Fruit fly (Drosophila melanogaster): ENCODE data around the gene tim.

tim gene

dm6 chr2L:3483672-3484071, 24.2 kb downstream of the tim start:
- TF ChIP-seq psq (GFP tag; optimal IDR thresholded peaks at IDR 0.05): no peak
- no peak for TF ChIP-seq Vsx2 (GFP tag; optimal IDR thresholded peaks at IDR 0.05; ENCODE audit: partially characterized antibody)
- no peak for TF ChIP-seq Hr83 (GFP tag; optimal IDR thresholded peaks at IDR 0.05; ENCODE audit: poor library complexity, severe bottlenecking)
- no peak for TF ChIP-seq Abd-B (GFP tag; optimal IDR thresholded peaks at IDR 0.05)
- TF ChIP-seq ey (GFP tag; optimal IDR thresholded peaks at IDR 0.05): no peak
- no peak for TF ChIP-seq brk (GFP tag; optimal IDR thresholded peaks at IDR 0.05)
- TF ChIP-seq br (GFP tag; optimal IDR thresholded peaks at IDR 0.05): no peak
- TF ChIP-seq Hr78 (GFP tag; optimal IDR thresholded peaks at IDR 0.05): no peak
- no peak for TF ChIP-seq Mio (GFP tag; optimal IDR thresholded peaks at IDR 0.05)
- no peak for TF ChIP-seq woc (GFP tag; optimal IDR thresholded peaks at IDR 0.05)
- TF ChIP-seq dmrt93B (GFP tag; optimal IDR thresholded peaks at IDR 0.05): no peak
- TF ChIP-seq Dfd (GFP tag; optimal IDR thresholded peaks at IDR 0.05): no peak
- no peak for TF ChIP-seq CrebA (GFP tag; optimal IDR thresholded peaks at IDR 0.05; ENCODE audit: borderline replicate concordance)
- no peak for TF ChIP-seq rgr (GFP tag; optimal IDR thresholded peaks at IDR 0.05)
- TF ChIP-seq CG9705 (GFP tag; optimal IDR thresholded peaks at IDR 0.05): no peak
- TF ChIP-seq N (GFP tag; optimal IDR thresholded peaks at IDR 0.05): no peak
- TF ChIP-seq h (GFP tag; optimal IDR thresholded peaks at IDR 0.05): no peak

dm6 chr2L:3482712-3483111, 25.2 kb downstream of the tim start:
- TF ChIP-seq lola (GFP tag; optimal IDR thresholded peaks at IDR 0.05) (no peak), sage (GFP tag; optimal IDR thresholded peaks at IDR 0.05) (no peak), Hr78 (GFP tag; optimal IDR thresholded peaks at IDR 0.05) (no peak), h (GFP tag; optimal IDR thresholded peaks at IDR 0.05) (no peak), Sp1 (GFP tag; optimal IDR thresholded peaks at IDR 0.05) (peak; percentile 18), usp (GFP tag; optimal IDR thresholded peaks at IDR 0.05) (no peak), ey (GFP tag; optimal IDR thresholded peaks at IDR 0.05) (no peak), HLH106 (tag; optimal IDR thresholded peaks at IDR 0.05) (peak; percentile 19)

DNA sequence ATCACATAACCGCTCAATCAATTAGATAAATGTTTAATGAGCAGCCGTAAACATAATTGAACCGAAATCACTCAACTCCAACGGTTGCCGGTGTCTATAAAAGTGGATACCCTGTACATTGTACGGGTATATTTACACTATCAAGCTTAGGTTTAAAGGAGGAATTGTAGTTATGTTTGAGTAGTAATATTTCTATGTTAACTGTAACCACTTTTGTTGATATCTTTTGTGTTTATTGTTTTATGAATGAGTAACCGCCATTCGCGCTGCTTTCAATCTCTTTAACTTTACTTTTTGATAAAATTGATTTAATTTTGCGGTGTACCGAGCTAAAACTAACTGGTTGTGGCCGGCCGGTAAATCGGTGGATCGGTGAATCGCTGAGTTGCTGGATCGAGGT, 25.9 kb downstream of the tim start:
- TF ChIP-seq pan (optimal IDR thresholded peaks at IDR 0.05): no peak
- no peak for TF ChIP-seq OdsH (GFP tag; optimal IDR thresholded peaks at IDR 0.05)
- TF ChIP-seq CG32264 (GFP tag; optimal IDR thresholded peaks at IDR 0.05): no peak
- no peak for TF ChIP-seq CG9705 (GFP tag; optimal IDR thresholded peaks at IDR 0.05)
- TF ChIP-seq usp (GFP tag; optimal IDR thresholded peaks at IDR 0.05): no peak
- no peak for TF ChIP-seq N (GFP tag; optimal IDR thresholded peaks at IDR 0.05)
- no peak for TF ChIP-seq Myc (optimal IDR thresholded peaks at IDR 0.05)
- no peak for TF ChIP-seq dsf (GFP tag; optimal IDR thresholded peaks at IDR 0.05; ENCODE audit: borderline replicate concordance)
- no peak for TF ChIP-seq sage (GFP tag; optimal IDR thresholded peaks at IDR 0.05)
- no peak for TF ChIP-seq Vsx2 (GFP tag; optimal IDR thresholded peaks at IDR 0.05; ENCODE audit: partially characterized antibody)
- no peak for TF ChIP-seq Dfd (GFP tag; optimal IDR thresholded peaks at IDR 0.05)
- no peak for TF ChIP-seq Hnf4 (GFP tag; optimal IDR thresholded peaks at IDR 0.05)
- no peak for TF ChIP-seq sv (GFP tag; optimal IDR thresholded peaks at IDR 0.05)
- no peak for TF ChIP-seq Hr78 (GFP tag; optimal IDR thresholded peaks at IDR 0.05)
- no peak for TF ChIP-seq dmrt93B (GFP tag; optimal IDR thresholded peaks at IDR 0.05)
- TF ChIP-seq brk (GFP tag; optimal IDR thresholded peaks at IDR 0.05): no peak
- no peak for TF ChIP-seq rgr (GFP tag; optimal IDR thresholded peaks at IDR 0.05)

DNA sequence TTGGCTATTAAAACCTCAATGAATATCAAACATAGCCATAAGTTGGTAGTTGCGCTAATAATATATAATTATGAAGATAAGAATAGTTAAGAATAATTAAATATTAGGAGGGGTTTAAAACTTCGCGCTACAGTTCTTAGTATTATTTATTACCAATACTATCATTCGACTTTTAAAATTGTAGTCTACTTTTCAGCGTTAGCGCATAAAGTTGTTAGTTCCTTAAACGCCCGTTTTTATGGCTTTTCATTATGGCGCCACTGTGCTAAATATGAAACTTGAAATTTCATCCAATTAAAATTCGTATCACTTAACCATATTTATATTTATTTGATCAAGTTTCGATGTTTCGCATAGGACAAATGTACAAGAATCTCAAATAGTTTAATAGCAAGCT, 27.5 kb downstream of the tim start:
- no peak for TF ChIP-seq CG32264 (GFP tag; optimal IDR thresholded peaks at IDR 0.05)
- peak; percentile 25 for TF ChIP-seq brk (GFP tag; optimal IDR thresholded peaks at IDR 0.05)
- TF ChIP-seq CrebA (GFP tag; optimal IDR thresholded peaks at IDR 0.05; ENCODE audit: borderline replicate concordance): no peak
- TF ChIP-seq sage (GFP tag; optimal IDR thresholded peaks at IDR 0.05): no peak
- peak; percentile 27 for TF ChIP-seq Hnf4 (GFP tag; optimal IDR thresholded peaks at IDR 0.05)
- no peak for TF ChIP-seq jim (GFP tag; optimal IDR thresholded peaks at IDR 0.05)
- TF ChIP-seq Myc (optimal IDR thresholded peaks at IDR 0.05): peak; percentile 91
- no peak for TF ChIP-seq Dif (GFP tag; optimal IDR thresholded peaks at IDR 0.05; ENCODE audit: partially characterized antibody)

DNA sequence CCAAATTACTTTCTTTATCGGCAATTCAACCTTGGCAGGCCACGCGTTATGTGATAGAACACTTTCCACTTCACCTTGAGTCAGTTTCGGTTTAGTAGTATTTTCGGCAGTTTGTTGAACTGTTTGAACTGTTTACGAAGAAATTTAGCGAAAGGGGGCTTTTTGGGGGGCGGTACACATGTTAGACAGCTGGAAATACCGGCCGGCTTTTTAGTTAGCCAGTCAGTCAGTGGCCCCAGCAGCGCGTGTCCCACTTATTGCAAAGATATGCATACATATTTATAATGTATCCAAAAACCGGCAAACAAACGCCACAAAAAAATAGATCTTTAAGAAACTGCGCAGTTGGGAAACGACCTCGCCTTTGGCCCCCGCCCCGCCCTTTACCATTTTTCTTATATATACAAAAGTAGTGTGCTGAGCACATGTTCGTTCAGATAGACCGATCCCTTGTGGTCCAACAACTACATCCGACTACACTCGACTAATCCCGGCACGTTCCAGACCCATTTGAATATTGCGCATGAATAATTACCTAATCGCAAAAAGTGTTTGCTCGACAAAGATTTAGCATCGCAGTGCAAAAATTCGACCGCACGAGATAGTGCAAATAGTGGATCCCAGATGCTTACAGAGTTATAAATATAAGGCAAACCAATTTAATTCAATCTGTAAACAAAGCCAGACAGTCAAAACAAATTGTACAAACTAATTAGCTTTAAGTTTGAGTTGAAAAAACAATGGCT, 28.0 kb downstream of the tim start:
- TF ChIP-seq CrebA (GFP tag; optimal IDR thresholded peaks at IDR 0.05; ENCODE audit: borderline replicate concordance) (no peak), Dif (GFP tag; optimal IDR thresholded peaks at IDR 0.05; ENCODE audit: partially characterized antibody) (no peak), HLH106 (tag; optimal IDR thresholded peaks at IDR 0.05) (no peak), dsf (GFP tag; optimal IDR thresholded peaks at IDR 0.05; ENCODE audit: borderline replicate concordance) (no peak), GATAd (GFP tag; optimal IDR thresholded peaks at IDR 0.05) (no peak), Hnf4 (GFP tag; optimal IDR thresholded peaks at IDR 0.05) (peak; percentile 26), dmrt93B (GFP tag; optimal IDR thresholded peaks at IDR 0.05) (no peak), ey (GFP tag; optimal IDR thresholded peaks at IDR 0.05) (no peak), fru (GFP tag; optimal IDR thresholded peaks at IDR 0.05) (no peak), foxo (GFP tag; optimal IDR thresholded peaks at IDR 0.05) (no peak), CG32264 (GFP tag; optimal IDR thresholded peaks at IDR 0.05) (no peak), woc (GFP tag; optimal IDR thresholded peaks at IDR 0.05) (peak; percentile 53), Mio (GFP tag; optimal IDR thresholded peaks at IDR 0.05) (no peak), Dfd (GFP tag; optimal IDR thresholded peaks at IDR 0.05) (no peak), br (GFP tag; optimal IDR thresholded peaks at IDR 0.05) (no peak), sage (GFP tag; optimal IDR thresholded peaks at IDR 0.05) (no peak), Sp1 (GFP tag; optimal IDR thresholded peaks at IDR 0.05) (no peak), brk (GFP tag; optimal IDR thresholded peaks at IDR 0.05) (no peak), dl (GFP tag; optimal IDR thresholded peaks at IDR 0.05; ENCODE audit: insufficient read depth in 1 of 2, partially characterized antibody in 2 of 2) (no peak), CG9705 (GFP tag; optimal IDR thresholded peaks at IDR 0.05) (no peak), tai (GFP tag; optimal IDR thresholded peaks at IDR 0.05) (no peak), lola (GFP tag; optimal IDR thresholded peaks at IDR 0.05) (no peak), Jra (GFP tag; optimal IDR thresholded peaks at IDR 0.05) (peak; percentile 51), rgr (GFP tag; optimal IDR thresholded peaks at IDR 0.05) (no peak), Abd-B (GFP tag; optimal IDR thresholded peaks at IDR 0.05) (no peak)
